Fruit fly (Drosophila melanogaster) whole organism, prepupa: ENCODE results near the gene CG14234.

Experiments used
- Blimp-1 ChIP-seq: fragments of 200-800 bp; sonication (Bioruptor generic); optimal IDR thresholded peaks from 3 replicates; lab custom pipeline; 2017; ENCODE audit warnings: missing biosample characterization, missing genetic modification characterization, mild to moderate bottlenecking, moderate library complexity, missing genetic modification reagents
- CG10669 ChIP-seq: fragments of 200-800 bp; sonication (Bioruptor generic); optimal IDR thresholded peaks from 3 replicates; lab custom pipeline; 2018; ENCODE audit warnings: missing biosample characterization, mild to moderate bottlenecking, missing genetic modification characterization, moderate library complexity
- CG11762 ChIP-seq: fragments of 200-800 bp; sonication (Bioruptor generic); optimal IDR thresholded peaks from 3 replicates; lab custom pipeline; 2016; ENCODE audit warnings: missing biosample characterization, missing genetic modification characterization; ENCODE audit not compliant: insufficient read depth
- CG11902 ChIP-seq: fragments of 200-800 bp; sonication (Bioruptor generic); optimal IDR thresholded peaks from 3 replicates; lab custom pipeline; 2016; ENCODE audit warnings: missing biosample characterization, missing genetic modification characterization
- CG1621 ChIP-seq: fragments of 200-800 bp; sonication (Bioruptor generic); optimal IDR thresholded peaks from 3 replicates; lab custom pipeline; 2018; ENCODE audit warnings: missing biosample characterization, mild to moderate bottlenecking, missing genetic modification characterization
- CG16779 ChIP-seq: fragments of 200-800 bp; sonication (Bioruptor generic); optimal IDR thresholded peaks from 3 replicates; lab custom pipeline; 2017; ENCODE audit warnings: missing biosample characterization, mild to moderate bottlenecking, missing genetic modification characterization
- CG3032 ChIP-seq: fragments of 200-800 bp; optimal IDR thresholded peaks from 2 replicates; lab custom pipeline; 2019; ENCODE audit warnings: missing biosample characterization, mild to moderate bottlenecking, missing genetic modification characterization, moderate library complexity
- CG32006 ChIP-seq: fragments of 200-800 bp; sonication (Bioruptor generic); optimal IDR thresholded peaks from 3 replicates; lab custom pipeline; 2017; ENCODE audit warnings: missing biosample characterization, mild to moderate bottlenecking, missing genetic modification characterization
- CG34406 ChIP-seq: fragments of 200-800 bp; sonication (Bioruptor generic); optimal IDR thresholded peaks from 3 replicates; lab custom pipeline; 2016; ENCODE audit warnings: missing biosample characterization, missing genetic modification characterization
- CG4318 ChIP-seq: fragments of 200-800 bp; sonication (Bioruptor generic); optimal IDR thresholded peaks from 3 replicates; lab custom pipeline; 2017; ENCODE audit warnings: missing biosample characterization, mild to moderate bottlenecking, missing genetic modification characterization
- CG6163 ChIP-seq: fragments of 200-800 bp; sonication (Bioruptor generic); IDR thresholded peaks from 3 replicates; pipeline ENCODE4 v1.3.6; 2022; ENCODE audit warnings: missing biosample characterization, missing genetic modification characterization
- CG6276 ChIP-seq: fragments of 200-800 bp; sonication (Bioruptor generic); optimal IDR thresholded peaks from 2 replicates; lab custom pipeline; 2017; ENCODE audit warnings: missing biosample characterization, mild to moderate bottlenecking, missing genetic modification characterization
- CG6792 ChIP-seq: fragments of 200-800 bp; sonication (Bioruptor generic); optimal IDR thresholded peaks from 3 replicates; lab custom pipeline; 2016; ENCODE audit warnings: missing biosample characterization, missing genetic modification characterization
- CG6808 ChIP-seq: fragments of 200-800 bp; sonication (Bioruptor generic); optimal IDR thresholded peaks from 3 replicates; lab custom pipeline; 2017; ENCODE audit warnings: missing biosample characterization, missing genetic modification characterization, mild to moderate bottlenecking, moderate library complexity, missing genetic modification reagents
- CG8632 ChIP-seq: fragments of 200-800 bp; sonication (Bioruptor generic); optimal IDR thresholded peaks from 3 replicates; lab custom pipeline; 2016; ENCODE audit warnings: missing biosample characterization, missing genetic modification characterization
- CG9139 ChIP-seq: fragments of 200-800 bp; sonication (Bioruptor generic); optimal IDR thresholded peaks from 3 replicates; lab custom pipeline; 2017; ENCODE audit warnings: missing biosample characterization, mild to moderate bottlenecking, missing genetic modification characterization
- Eip75B ChIP-seq: fragments of 200-800 bp; sonication (Bioruptor generic); optimal IDR thresholded peaks from 3 replicates; lab custom pipeline; 2016; ENCODE audit warnings: missing biosample characterization, missing genetic modification characterization
- Eip78C ChIP-seq: fragments of 200-800 bp; sonication (Bioruptor generic); peaks from one replicate; lab custom pipeline; 2016; ENCODE audit warnings: missing biosample characterization, missing genetic modification characterization
- Ets21C ChIP-seq: fragments of 200-800 bp; sonication (Bioruptor generic); optimal IDR thresholded peaks from 3 replicates; lab custom pipeline; 2016; ENCODE audit warnings: missing biosample characterization, missing genetic modification characterization
- Hr39 ChIP-seq: fragments of 200-800 bp; sonication (Bioruptor generic); optimal IDR thresholded peaks from 2 replicates; lab custom pipeline; 2016; ENCODE audit warnings: missing biosample characterization, missing genetic modification characterization
- Hr4 ChIP-seq: fragments of 200-800 bp; sonication (Bioruptor generic); optimal IDR thresholded peaks from 3 replicates; lab custom pipeline; 2016; ENCODE audit warnings: missing biosample characterization, missing genetic modification characterization
- Met ChIP-seq: fragments of 200-800 bp; sonication (Bioruptor generic); optimal IDR thresholded peaks from 3 replicates; lab custom pipeline; 2016; ENCODE audit warnings: missing biosample characterization, missing genetic modification characterization
- Smox ChIP-seq: fragments of 200-800 bp; sonication (Bioruptor generic); optimal IDR thresholded peaks from 3 replicates; lab custom pipeline; 2016; ENCODE audit warnings: missing biosample characterization, missing genetic modification characterization
- Sox102F ChIP-seq: fragments of 200-800 bp; sonication (Bioruptor generic); optimal IDR thresholded peaks from 2 replicates; lab custom pipeline; 2016; ENCODE audit warnings: missing biosample characterization, mild to moderate bottlenecking, missing genetic modification characterization
- Sox14 ChIP-seq: fragments of 200-800 bp; sonication (Bioruptor generic); optimal IDR thresholded peaks from 3 replicates; lab custom pipeline; 2016; ENCODE audit warnings: missing biosample characterization, missing genetic modification characterization
- Sox15 ChIP-seq: fragments of 200-800 bp; sonication (Bioruptor generic); optimal IDR thresholded peaks from 3 replicates; lab custom pipeline; 2016; ENCODE audit warnings: missing biosample characterization, missing genetic modification characterization
- achi ChIP-seq: fragments of 200-800 bp; sonication (Bioruptor generic); optimal IDR thresholded peaks from 3 replicates; lab custom pipeline; 2016; ENCODE audit warnings: missing biosample characterization, missing genetic modification characterization
- cyc ChIP-seq: fragments of 200-800 bp; sonication (Bioruptor generic); optimal IDR thresholded peaks from 3 replicates; lab custom pipeline; 2016; ENCODE audit warnings: missing biosample characterization, missing genetic modification characterization
- dsx ChIP-seq: fragments of 200-800 bp; optimal IDR thresholded peaks from 3 replicates; lab custom pipeline; 2019; ENCODE audit warnings: missing biosample characterization, mild to moderate bottlenecking, missing genetic modification characterization, moderate library complexity; ENCODE audit not compliant: poor library complexity, severe bottlenecking
- esn ChIP-seq: fragments of 200-800 bp; sonication (Bioruptor generic); optimal IDR thresholded peaks from 2 replicates; lab custom pipeline; 2016; ENCODE audit warnings: missing biosample characterization, mild to moderate bottlenecking, missing genetic modification characterization, moderate library complexity
- fd59A ChIP-seq: fragments of 200-800 bp; sonication (Bioruptor generic); optimal IDR thresholded peaks from 2 replicates; lab custom pipeline; 2017; ENCODE audit warnings: missing biosample characterization, mild to moderate bottlenecking, missing genetic modification characterization, missing genetic modification reagents
- fd85E ChIP-seq: fragments of 200-800 bp; sonication (Bioruptor generic); optimal IDR thresholded peaks from 3 replicates; lab custom pipeline; 2016; ENCODE audit warnings: missing biosample characterization, missing genetic modification characterization
- lz ChIP-seq: fragments of 200-800 bp; sonication (Bioruptor generic); optimal IDR thresholded peaks from 3 replicates; lab custom pipeline; 2016; ENCODE audit warnings: missing biosample characterization, missing genetic modification characterization
- net ChIP-seq: fragments of 200-800 bp; sonication (Bioruptor generic); optimal IDR thresholded peaks from 3 replicates; lab custom pipeline; 2016; ENCODE audit warnings: missing biosample characterization, missing genetic modification characterization
- pdm3 ChIP-seq: fragments of 200-800 bp; sonication (Bioruptor generic); optimal IDR thresholded peaks from 3 replicates; lab custom pipeline; 2016; ENCODE audit warnings: missing biosample characterization, missing genetic modification characterization
- salr ChIP-seq, 2 experiments: fragments of 200-800 bp; sonication (Bioruptor generic); optimal IDR thresholded peaks; 3 replicates each; lab custom pipeline; 2016 to 2018; ENCODE audit warnings: missing biosample characterization in 2 of 2, missing genetic modification characterization in 2 of 2, mild to moderate bottlenecking in 1 of 2
- spab ChIP-seq: fragments of 200-800 bp; sonication (Bioruptor generic); optimal IDR thresholded peaks from 2 replicates; lab custom pipeline; 2017; ENCODE audit warnings: missing biosample characterization, mild to moderate bottlenecking, missing genetic modification characterization, missing genetic modification reagents
- svp ChIP-seq: fragments of 200-800 bp; sonication (Bioruptor generic); peaks from one replicate; lab custom pipeline; 2016; ENCODE audit warnings: missing biosample characterization, missing genetic modification characterization
- vri ChIP-seq: fragments of 200-800 bp; sonication (Bioruptor generic); optimal IDR thresholded peaks from 3 replicates; lab custom pipeline; 2016; ENCODE audit warnings: missing biosample characterization, mild to moderate bottlenecking, missing genetic modification characterization

The CG14234 gene

dm6 chrX:19697255-19697877 lies 38.0 kb upstream of the CG14234 start (continued):
- no peak for TF ChIP-seq Hr39 (GFP tag; lab: Kevin White, UChicago)
- TF ChIP-seq Sox14 (GFP tag; lab: Kevin White, UChicago), result peak; percentile 48
- peak; percentile 63 for TF ChIP-seq CG1621 (tag; lab: Kevin White, UChicago)
- peak; percentile 21 for TF ChIP-seq esn (GFP tag; lab: Kevin White, UChicago)
- TF ChIP-seq CG8632 (GFP tag; lab: Kevin White, UChicago), result no peak
- no peak for TF ChIP-seq CG6792 (GFP tag; lab: Kevin White, UChicago)
- no peak for TF ChIP-seq Hr4
- no peak for TF ChIP-seq dsx (GFP tag; lab: Kevin White, UChicago)
- no peak for TF ChIP-seq CG11902 (GFP tag; lab: Kevin White, UChicago)
- no peak for TF ChIP-seq Eip75B (GFP tag; lab: Kevin White, UChicago)
- no peak for TF ChIP-seq spab (GFP tag; lab: Kevin White, UChicago)
- TF ChIP-seq CG34406, result no peak
- TF ChIP-seq CG6276, result no peak
- no peak for TF ChIP-seq Blimp-1 (GFP tag; lab: Kevin White, UChicago)
- TF ChIP-seq pdm3, result no peak
- TF ChIP-seq fd59A (GFP tag; lab: Kevin White, UChicago), result no peak
- no peak for TF ChIP-seq CG11762 (GFP tag; lab: Kevin White, UChicago)
- no peak for TF ChIP-seq CG3032 (tag; lab: Kevin White, UChicago)
- TF ChIP-seq Eip78C (GFP tag; lab: Kevin White, UChicago), result peak; percentile 60
- 0 out of 3 replicates have a peak, but pooled peaks have one; percentile 24 for TF ChIP-seq CG6163 (GFP tag; lab: Robert Waterston, UW)
- TF ChIP-seq CG9139, result no peak
- TF ChIP-seq Sox15, result no peak
- no peak for TF ChIP-seq salr (GFP tag; optimal IDR thresholded peaks at IDR 0.05; lab: Kevin White, UChicago)
- no peak for TF ChIP-seq CG32006
- TF ChIP-seq CG16779, result no peak
- no peak for TF ChIP-seq net (GFP tag; lab: Kevin White, UChicago)
- TF ChIP-seq Smox (GFP tag; lab: Kevin White, UChicago), result no peak
- no peak for TF ChIP-seq Sox102F (GFP tag; lab: Kevin White, UChicago)
- TF ChIP-seq CG6808 (GFP tag; lab: Kevin White, UChicago), result no peak
- no peak for TF ChIP-seq Met (GFP tag; lab: Kevin White, UChicago)
- no peak for TF ChIP-seq svp
- TF ChIP-seq cyc (GFP tag; lab: Kevin White, UChicago), result no peak
- TF ChIP-seq CG10669 (GFP tag; lab: Kevin White, UChicago), result no peak

DNA sequence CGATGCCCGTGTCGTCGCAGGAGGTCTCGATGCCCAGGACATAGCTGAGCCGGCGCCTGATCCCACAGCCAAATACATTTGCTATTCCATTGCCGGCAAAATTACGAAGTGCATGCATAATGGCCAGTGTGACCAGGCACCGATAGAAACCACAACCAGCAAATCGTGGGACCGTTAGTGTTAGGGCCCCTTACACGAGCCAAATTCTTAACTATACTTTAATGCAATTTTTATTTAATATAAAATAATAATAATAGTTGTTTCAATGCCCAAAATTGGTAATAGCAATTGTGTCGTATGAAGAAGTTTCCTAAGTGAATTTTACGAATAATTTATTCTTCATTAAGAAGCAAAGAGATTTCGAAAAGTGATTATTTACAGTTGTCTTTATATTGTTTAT lies 33.8 kb upstream of the CG14234 start, which contains the start of gene Tcs4:
Gene Tcs4, minus strand, starts transcription at position 145 of the 400 bp plus-strand sequence.
- TF ChIP-seq achi (GFP tag; lab: Kevin White, UChicago) (peak; percentile 21), CG3032 (tag; lab: Kevin White, UChicago) (peak; percentile 20), svp (no peak), esn (GFP tag; lab: Kevin White, UChicago) (peak; percentile 32), Eip78C (GFP tag; lab: Kevin White, UChicago) (peak; percentile 67), Ets21C (GFP tag; lab: Kevin White, UChicago) (no peak), CG6163 (GFP tag; lab: Robert Waterston, UW) (peak; percentile 43; the same call in 1 of the 3 replicates), CG4318 (GFP tag; lab: Kevin White, UChicago) (no peak)

DNA sequence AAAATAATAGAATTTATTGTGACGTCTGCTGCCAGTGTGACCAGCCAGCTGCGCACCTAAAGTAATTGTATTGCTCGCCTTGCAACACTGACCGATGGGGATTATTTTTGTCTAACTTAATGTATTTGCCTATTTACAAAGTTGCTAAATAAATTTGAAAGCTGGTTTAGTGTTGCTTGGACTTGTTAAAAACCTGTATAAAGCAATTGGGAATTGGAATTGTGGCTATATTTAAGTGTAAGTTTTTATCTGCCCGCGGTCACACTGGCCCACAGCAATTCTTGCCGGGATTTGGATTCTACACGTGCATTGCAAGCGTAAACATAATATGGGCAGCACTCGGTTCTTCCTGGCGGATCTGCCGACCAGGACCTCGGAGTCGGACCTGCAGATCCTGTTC lies 31.3 kb upstream of the CG14234 start, which contains the start of the genes CG14230 and CG14232:
Gene CG14230, plus strand, starts transcription at position 94 of the 400 bp plus-strand sequence.
Gene CG14232, minus strand, starts transcription at position 177 of the 400 bp plus-strand sequence.
- TF ChIP-seq achi (GFP tag; lab: Kevin White, UChicago) (peak; percentile 12), Eip75B (GFP tag; lab: Kevin White, UChicago) (no peak), fd85E (GFP tag; lab: Kevin White, UChicago) (no peak), CG1621 (tag; lab: Kevin White, UChicago) (peak; percentile 43), Sox14 (GFP tag; lab: Kevin White, UChicago) (peak; percentile 56), lz (peak; percentile 1), esn (GFP tag; lab: Kevin White, UChicago) (peak; percentile 13), Eip78C (GFP tag; lab: Kevin White, UChicago) (peak; percentile 66), vri (no peak)
